Worm (Caenorhabditis elegans) whole organism, young adult: ENCODE measurements around the gene mps-2.
A peak's percentile ranks its signal among the peaks of the same experiment; 100 is the strongest.

Experiments
- B0261.1 ChIP-seq: sonication (generic microtip); optimal IDR thresholded peaks from 2 replicates; lab custom pipeline; 2016; ENCODE audit warnings: mild to moderate bottlenecking, missing genetic modification characterization, moderate library complexity, missing compliant biosample characterization
- B0336.3 ChIP-seq: fragments of 200-800 bp; sonication (Bioruptor generic); IDR thresholded peaks from 2 replicates; pipeline ENCODE4 v1.3.6; 2022; ENCODE audit warnings: missing genetic modification characterization, missing compliant biosample characterization
- D2030.7 ChIP-seq: fragments of 200-800 bp; sonication (Bioruptor generic); IDR thresholded peaks from 2 replicates; pipeline ENCODE4 v1.3.6; 2022; ENCODE audit warnings: missing genetic modification reagents, missing genetic modification characterization, missing compliant biosample characterization
- F23B12.7 ChIP-seq: sonication (generic microtip); optimal IDR thresholded peaks from 2 replicates; lab custom pipeline; 2017; ENCODE audit warnings: missing genetic modification characterization, mild to moderate bottlenecking, missing compliant biosample characterization, antibody characterized with exemption, moderate library complexity; ENCODE audit not compliant: insufficient read depth
- F33H1.4 ChIP-seq: fragments of 200-800 bp; sonication (Bioruptor generic); IDR thresholded peaks from 2 replicates; pipeline ENCODE4 v1.3.6; 2022; ENCODE audit warnings: missing genetic modification reagents, missing genetic modification characterization, missing compliant biosample characterization
- F37B4.10 ChIP-seq: fragments of 200-800 bp; sonication (Bioruptor generic); IDR thresholded peaks from 2 replicates; pipeline ENCODE4 v1.3.6; 2022; ENCODE audit warnings: missing genetic modification characterization, missing compliant biosample characterization
- F55B11.4 ChIP-seq: sonication (generic microtip); optimal IDR thresholded peaks from 2 replicates; lab custom pipeline; 2016; ENCODE audit warnings: missing compliant biosample characterization, missing genetic modification characterization, borderline replicate concordance; ENCODE audit not compliant: insufficient read depth
- K12H6.12 ChIP-seq: fragments of 200-800 bp; sonication (Bioruptor generic); optimal IDR thresholded peaks from 2 replicates; lab custom pipeline; 2018; ENCODE audit warnings: mild to moderate bottlenecking, missing genetic modification characterization, missing compliant biosample characterization
- T26A5.8 ChIP-seq: sonication (generic microtip); optimal IDR thresholded peaks from 2 replicates; lab custom pipeline; 2016; ENCODE audit warnings: missing genetic modification characterization, missing compliant biosample characterization
- Y79H2A.3 ChIP-seq: fragments of 200-800 bp; sonication (Bioruptor generic); conservative IDR thresholded peaks from 2 replicates; pipeline ENCODE4 v1.3.6; 2022; ENCODE audit warnings: missing genetic modification reagents, missing genetic modification characterization, missing compliant biosample characterization
- ZK185.1 ChIP-seq: sonication (generic microtip); optimal IDR thresholded peaks from 2 replicates; lab custom pipeline; 2016; ENCODE audit warnings: mild to moderate bottlenecking, missing genetic modification characterization, missing compliant biosample characterization; ENCODE audit not compliant: poor library complexity, severe bottlenecking
- ama-1 ChIP-seq, 3 experiments: fragments of 150-350 bp in 1 of 3; sonication (generic microtip) in 2 of 3; optimal IDR thresholded peaks; 2 replicates each; lab custom pipeline; 2014 to 2018; ENCODE audit warnings: missing biosample characterization in 2 of 3, missing genetic modification characterization in 2 of 3, missing genetic modification reagents in 2 of 3
- attf-3 ChIP-seq: fragments of 200-800 bp; sonication (Bioruptor generic); conservative IDR thresholded peaks from 2 replicates; pipeline ENCODE4 v1.3.6; 2022; ENCODE audit warnings: missing genetic modification reagents, missing genetic modification characterization, missing compliant biosample characterization
- ceh-100 ChIP-seq: fragments of 200-800 bp; sonication (Bioruptor generic); IDR thresholded peaks from 2 replicates; pipeline ENCODE4 v1.3.6; 2022; ENCODE audit warnings: missing genetic modification reagents, missing genetic modification characterization, missing compliant biosample characterization
- dox-1 ChIP-seq: fragments of 200-800 bp; sonication (Bioruptor generic); IDR thresholded peaks from 2 replicates; pipeline ENCODE4 v1.3.6; 2022; ENCODE audit warnings: missing genetic modification reagents, missing genetic modification characterization, missing compliant biosample characterization
- egl-44 ChIP-seq: fragments of 200-800 bp; sonication (Bioruptor generic); IDR thresholded peaks from 2 replicates; pipeline ENCODE4 v1.3.6; 2022; ENCODE audit warnings: missing genetic modification reagents, missing genetic modification characterization, missing compliant biosample characterization
- ekl-4 ChIP-seq: fragments of 200-800 bp; sonication (Bioruptor generic); IDR thresholded peaks from 2 replicates; pipeline ENCODE4 v1.3.6; 2022; ENCODE audit warnings: missing genetic modification reagents, missing genetic modification characterization, missing compliant biosample characterization
- gei-17 ChIP-seq: fragments of 200-800 bp; sonication (Bioruptor generic); optimal IDR thresholded peaks from 2 replicates; lab custom pipeline; 2018; ENCODE audit warnings: mild to moderate bottlenecking, missing genetic modification characterization, missing compliant biosample characterization
- hmg-20 ChIP-seq: fragments of 200-800 bp; sonication (Bioruptor generic); IDR thresholded peaks from 2 replicates; pipeline ENCODE4 v1.3.6; 2022; ENCODE audit warnings: missing genetic modification reagents, missing genetic modification characterization, missing compliant biosample characterization
- hsf-1 ChIP-seq: fragments of 200-800 bp; sonication (Bioruptor generic); IDR thresholded peaks from 2 replicates; pipeline ENCODE4 v1.3.6; 2022; ENCODE audit warnings: missing genetic modification reagents, missing genetic modification characterization, missing compliant biosample characterization
- lsl-1 ChIP-seq: fragments of 200-800 bp; sonication (Bioruptor generic); optimal IDR thresholded peaks from 2 replicates; lab custom pipeline; 2018; ENCODE audit warnings: mild to moderate bottlenecking, missing genetic modification characterization, moderate library complexity, missing compliant biosample characterization
- lsy-27 ChIP-seq: sonication (generic microtip); optimal IDR thresholded peaks from 2 replicates; lab custom pipeline; 2017; ENCODE audit warnings: missing genetic modification characterization, mild to moderate bottlenecking, missing compliant biosample characterization, antibody characterized with exemption, missing genotype, borderline replicate concordance; ENCODE audit not compliant: insufficient read depth
- mcd-1 ChIP-seq: fragments of 200-800 bp; sonication (Bioruptor generic); IDR thresholded peaks from 2 replicates; pipeline ENCODE4 v1.3.6; 2022; ENCODE audit warnings: missing genetic modification reagents, missing genetic modification characterization, missing compliant biosample characterization
- mes-4 ChIP-seq: sonication (generic microtip); optimal IDR thresholded peaks from 2 replicates; lab custom pipeline; 2016; ENCODE audit warnings: missing genotype, missing genetic modification characterization, missing compliant biosample characterization
- nfya-2 ChIP-seq: fragments of 200-800 bp; sonication (Bioruptor generic); IDR thresholded peaks from 2 replicates; pipeline ENCODE4 v1.3.6; 2022; ENCODE audit warnings: missing genetic modification reagents, missing genetic modification characterization, missing compliant biosample characterization
- nfyb-1 ChIP-seq: fragments of 200-800 bp; sonication (Bioruptor generic); IDR thresholded peaks from 2 replicates; pipeline ENCODE4 v1.3.6; 2022; ENCODE audit warnings: missing genetic modification reagents, missing genetic modification characterization, missing compliant biosample characterization
- nhr-80 ChIP-seq: sonication (generic microtip); optimal IDR thresholded peaks from 2 replicates; lab custom pipeline; 2016; ENCODE audit warnings: missing genetic modification characterization, missing compliant biosample characterization
- pbrm-1 ChIP-seq: fragments of 200-800 bp; sonication (Bioruptor generic); IDR thresholded peaks from 2 replicates; pipeline ENCODE4 v1.3.6; 2022; ENCODE audit warnings: missing genetic modification reagents, missing genetic modification characterization, missing compliant biosample characterization
- rcor-1 ChIP-seq: fragments of 200-800 bp; sonication (Bioruptor generic); IDR thresholded peaks from 2 replicates; pipeline ENCODE4 v1.3.6; 2022; ENCODE audit warnings: missing genetic modification reagents, missing genetic modification characterization, missing compliant biosample characterization
- repo-1 ChIP-seq: sonication (generic microtip); optimal IDR thresholded peaks from 2 replicates; lab custom pipeline; 2017; ENCODE audit warnings: mild to moderate bottlenecking, missing genetic modification characterization, missing compliant biosample characterization
- snpc-3.4 ChIP-seq: sonication (generic microtip); optimal IDR thresholded peaks from 2 replicates; lab custom pipeline; 2017; ENCODE audit warnings: missing genetic modification characterization, mild to moderate bottlenecking, missing compliant biosample characterization, antibody characterized with exemption, moderate library complexity, missing genotype, missing genetic modification reagents
- somi-1 ChIP-seq: fragments of 200-800 bp; sonication (Bioruptor generic); optimal IDR thresholded peaks from 2 replicates; lab custom pipeline; 2018; ENCODE audit warnings: mild to moderate bottlenecking, missing genetic modification characterization, missing compliant biosample characterization
- xnd-1 ChIP-seq: sonication (generic microtip); optimal IDR thresholded peaks from 2 replicates; lab custom pipeline; 2016; ENCODE audit warnings: missing genotype, missing genetic modification reagents, missing genetic modification characterization, missing compliant biosample characterization
- ztf-25 ChIP-seq: fragments of 200-800 bp; sonication (Bioruptor generic); IDR thresholded peaks from 2 replicates; pipeline ENCODE4 v1.3.6; 2022; ENCODE audit warnings: missing genetic modification reagents, missing genetic modification characterization, missing compliant biosample characterization

The mps-2 gene

ce11 chrII:349749-350148 is 37.7 kb upstream of the mps-2 start:
- TF ChIP-seq hmg-20 (GFP tag; lab: Robert Waterston, UW) (no peak), ztf-25 (GFP tag; lab: Robert Waterston, UW) (no peak), D2030.7 (no peak), repo-1 (tag; lab: Kevin White, UChicago) (no peak), T26A5.8 (tag; lab: Kevin White, UChicago) (no peak), ekl-4 (GFP tag; lab: Robert Waterston, UW) (no peak), Y79H2A.3 (GFP tag; lab: Robert Waterston, UW) (no peak), F33H1.4 (no peak), ceh-100 (GFP tag; lab: Robert Waterston, UW) (no peak), dox-1 (GFP tag; lab: Robert Waterston, UW) (no peak), ama-1 (optimal IDR thresholded peaks at IDR 0.05; lab: Kevin White, UChicago) (no peak), ama-1 (GFP tag; optimal IDR thresholded peaks at IDR 0.05; lab: Kevin White, UChicago) (no peak)

- TF ChIP-seq lsl-1 (peak; percentile 64), xnd-1 (peak; percentile 39), mcd-1 (peak; percentile 30; the same call in 1 of the 2 replicates), B0336.3 (GFP tag; lab: Robert Waterston, UW) (no peak), ztf-25 (GFP tag; lab: Robert Waterston, UW) (no peak), attf-3 (GFP tag; lab: Robert Waterston, UW) (peak; percentile 97)
These were observed 35.7 kb upstream of the mps-2 start, which contains the start of gene D1069.3 for ce11 chrII:347734-348133. TSS of gene D1069.3 (minus strand) at chrII:347891.

DNA sequence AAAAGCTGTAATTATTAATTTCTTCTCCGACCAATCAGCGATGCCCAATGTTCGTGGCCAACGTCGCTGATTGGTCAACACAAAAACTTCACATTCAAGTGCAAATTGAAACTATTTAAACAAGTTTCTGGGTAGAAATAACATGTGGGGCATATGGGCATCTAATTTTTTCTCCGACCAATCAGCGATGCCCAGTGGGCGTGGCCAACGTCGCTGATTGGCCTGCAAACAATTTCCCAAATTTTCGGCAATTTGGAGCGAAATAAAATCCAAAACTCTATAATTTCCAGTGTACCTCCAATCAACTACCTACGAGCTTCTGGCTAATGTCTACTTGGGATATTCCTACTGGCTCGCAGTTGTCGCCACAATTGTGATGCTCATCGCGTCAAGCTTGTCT is 29.3 kb upstream of the mps-2 start:
- no peak for TF ChIP-seq Y79H2A.3 (GFP tag; lab: Robert Waterston, UW)
- peak; percentile 96 for TF ChIP-seq nfyb-1 (GFP tag; lab: Robert Waterston, UW)
- peak; percentile 82; the same call in 1 of the 2 replicates for TF ChIP-seq nfya-2 (GFP tag; lab: Robert Waterston, UW)

ce11 chrII:340714-341113 is 28.7 kb upstream of the mps-2 start:
- TF ChIP-seq ZK185.1 (tag; lab: Kevin White, UChicago) (no peak), T26A5.8 (tag; lab: Kevin White, UChicago) (no peak), rcor-1 (GFP tag; lab: Robert Waterston, UW) (no peak), F37B4.10 (GFP tag; lab: Robert Waterston, UW) (no peak), F55B11.4 (tag; lab: Kevin White, UChicago) (no peak), egl-44 (no peak), xnd-1 (no peak), snpc-3.4 (no peak), nhr-80 (tag; lab: Kevin White, UChicago) (no peak), B0261.1 (tag; lab: Kevin White, UChicago) (no peak), pbrm-1 (GFP tag; lab: Robert Waterston, UW) (no peak), dox-1 (GFP tag; lab: Robert Waterston, UW) (no peak), somi-1 (GFP tag; lab: Kevin White, UChicago) (no peak), gei-17 (GFP tag; lab: Kevin White, UChicago) (no peak), K12H6.12 (tag; lab: Kevin White, UChicago) (no peak), F23B12.7 (no peak), lsy-27 (tag; lab: Kevin White, UChicago) (no peak), mes-4 (tag; lab: Kevin White, UChicago) (no peak), hsf-1 (GFP tag; lab: Robert Waterston, UW) (no peak)
